Fruit fly (Drosophila melanogaster) whole organism, embryonic: ENCODE results near the gene Hrs.

Source experiments
- ATbp ChIP-seq: fragments of 200-800 bp; sonication (Bioruptor generic); optimal IDR thresholded peaks from 2 replicates; lab custom pipeline; 2017; ENCODE audit warnings: missing biosample characterization, mild to moderate bottlenecking, missing genetic modification characterization, missing genetic modification reagents
- Atf-2 ChIP-seq: fragments of 200-800 bp; sonication (Bioruptor generic); optimal IDR thresholded peaks from 2 replicates; lab custom pipeline; 2016; ENCODE audit warnings: missing biosample characterization, missing genetic modification characterization
- CG11398 ChIP-seq: fragments of 200-800 bp; sonication (Bioruptor generic); optimal IDR thresholded peaks from 2 replicates; lab custom pipeline; 2016; ENCODE audit warnings: missing biosample characterization, missing genetic modification characterization
- CG11504 ChIP-seq: fragments of 200-800 bp; sonication (Bioruptor generic); optimal IDR thresholded peaks from 3 replicates; lab custom pipeline; 2019; ENCODE audit warnings: missing biosample characterization, mild to moderate bottlenecking, missing genetic modification characterization, moderate library complexity
- CG1233 ChIP-seq: fragments of 200-800 bp; sonication (Bioruptor generic); optimal IDR thresholded peaks from 4 replicates; lab custom pipeline; 2018; ENCODE audit warnings: missing biosample characterization, mild to moderate bottlenecking, missing genetic modification characterization
- CG14014 ChIP-seq: fragments of 200-800 bp; sonication (Bioruptor generic); IDR thresholded peaks from 2 replicates; pipeline ENCODE4 v1.3.6; 2022; ENCODE audit warnings: missing biosample characterization, missing genetic modification characterization
- CG14965 ChIP-seq: fragments of 200-800 bp; sonication (Bioruptor generic); optimal IDR thresholded peaks from 2 replicates; lab custom pipeline; 2016; ENCODE audit warnings: missing biosample characterization, missing genetic modification characterization, borderline replicate concordance
- CG15269 ChIP-seq: fragments of 200-800 bp; sonication (Bioruptor generic); optimal IDR thresholded peaks from 2 replicates; lab custom pipeline; 2018; ENCODE audit warnings: missing biosample characterization, mild to moderate bottlenecking, missing genetic modification characterization, moderate library complexity
- CG16863 ChIP-seq: fragments of 200-800 bp; sonication (Bioruptor generic); optimal IDR thresholded peaks from 3 replicates; lab custom pipeline; 2016; ENCODE audit warnings: missing biosample characterization, missing genetic modification characterization
- CG2712 ChIP-seq: fragments of 200-800 bp; optimal IDR thresholded peaks from 3 replicates; lab custom pipeline; 2019; ENCODE audit warnings: missing biosample characterization, mild to moderate bottlenecking, missing genetic modification characterization, moderate library complexity
- CG2875 ChIP-seq: fragments of 200-800 bp; sonication (Bioruptor generic); optimal IDR thresholded peaks from 2 replicates; lab custom pipeline; 2017; ENCODE audit warnings: missing biosample characterization, mild to moderate bottlenecking, missing genetic modification characterization, missing genetic modification reagents
- CG30403 ChIP-seq: fragments of 200-800 bp; sonication (Bioruptor generic); optimal IDR thresholded peaks from 3 replicates; lab custom pipeline; 2016; ENCODE audit warnings: missing biosample characterization, missing genetic modification characterization
- CG3065 ChIP-seq: fragments of 200-800 bp; sonication (Bioruptor generic); optimal IDR thresholded peaks from 2 replicates; lab custom pipeline; 2016; ENCODE audit warnings: missing biosample characterization, missing genetic modification characterization
- CG4424 ChIP-seq: fragments of 200-800 bp; sonication (Bioruptor generic); optimal IDR thresholded peaks from 3 replicates; lab custom pipeline; 2016; ENCODE audit warnings: missing biosample characterization, missing genetic modification characterization
- CG4854 ChIP-seq: fragments of 200-800 bp; sonication (Bioruptor generic); optimal IDR thresholded peaks from 2 replicates; lab custom pipeline; 2016; ENCODE audit warnings: missing biosample characterization, missing genetic modification characterization, inconsistent platforms
- CG6654 ChIP-seq: fragments of 200-800 bp; sonication (Bioruptor generic); optimal IDR thresholded peaks from 2 replicates; lab custom pipeline; 2017; ENCODE audit warnings: missing biosample characterization, mild to moderate bottlenecking, missing genetic modification characterization
- CG7928 ChIP-seq: fragments of 200-800 bp; sonication (Bioruptor generic); optimal IDR thresholded peaks from 2 replicates; lab custom pipeline; 2017; ENCODE audit warnings: missing biosample characterization, mild to moderate bottlenecking, missing genetic modification characterization
- CG8290 ChIP-seq, 3 experiments: fragments of 200-800 bp; sonication (Bioruptor generic); optimal IDR thresholded peaks; 2 replicates each; lab custom pipeline; 2016 to 2019; ENCODE audit warnings: missing biosample characterization in 3 of 3, missing genetic modification characterization in 3 of 3, mild to moderate bottlenecking in 2 of 3, moderate library complexity in 1 of 3
- CHES-1-like ChIP-seq: fragments of 200-800 bp; sonication (Bioruptor generic); optimal IDR thresholded peaks from 2 replicates; lab custom pipeline; 2016; ENCODE audit warnings: missing biosample characterization, missing genetic modification characterization
- D ChIP-seq, 2 experiments: fragments of 200-800 bp in 1 of 2; fragments of >200 bp in 1 of 2; sonication (Bioruptor generic) in 1 of 2; optimal IDR thresholded peaks; 2 replicates in 1 of 2; 3 replicates in 1 of 2; lab custom pipeline; 2017; ENCODE audit warnings: mild to moderate bottlenecking in 1 of 2, missing biosample characterization in 1 of 2, missing genetic modification characterization in 1 of 2, missing genetic modification reagents in 1 of 2
- D19B ChIP-seq: fragments of 200-800 bp; sonication (Bioruptor generic); optimal IDR thresholded peaks from 2 replicates; lab custom pipeline; 2017; ENCODE audit warnings: missing biosample characterization, mild to moderate bottlenecking, missing genetic modification characterization
- ERR ChIP-seq: fragments of 200-800 bp; sonication (Bioruptor generic); optimal IDR thresholded peaks from 2 replicates; lab custom pipeline; 2016; ENCODE audit warnings: missing biosample characterization, missing genetic modification characterization
- Ets65A ChIP-seq: fragments of 200-800 bp; sonication (Bioruptor generic); peaks from one replicate; lab custom pipeline; 2016; ENCODE audit warnings: missing biosample characterization, missing genetic modification characterization
- HHEX ChIP-seq: fragments of 200-800 bp; sonication (Bioruptor generic); optimal IDR thresholded peaks from 3 replicates; lab custom pipeline; 2017; ENCODE audit warnings: missing biosample characterization, mild to moderate bottlenecking, missing genetic modification characterization, missing genetic modification reagents
- Hr51 ChIP-seq, 2 experiments: fragments of 200-800 bp; sonication (Bioruptor generic); optimal IDR thresholded peaks; 2 replicates in 1 of 2; 3 replicates in 1 of 2; lab custom pipeline; 2016 to 2018; ENCODE audit warnings: missing biosample characterization in 2 of 2, missing genetic modification characterization in 2 of 2, mild to moderate bottlenecking in 1 of 2, moderate library complexity in 1 of 2
- Lpt ChIP-seq: fragments of >200 bp; optimal IDR thresholded peaks from 2 replicates; lab custom pipeline; 2018; ENCODE audit warnings: missing biosample characterization, missing genetic modification characterization
- Mad ChIP-seq: fragments of 200-800 bp; sonication (Bioruptor generic); optimal IDR thresholded peaks from 2 replicates; lab custom pipeline; 2016; ENCODE audit warnings: missing biosample characterization, missing genetic modification characterization
- Oaz ChIP-seq: fragments of 200-800 bp; sonication (Bioruptor generic); IDR thresholded peaks from 2 replicates; pipeline ENCODE4 v1.3.6; 2022; ENCODE audit warnings: missing biosample characterization, missing genetic modification characterization
- Sox100B ChIP-seq: fragments of 200-800 bp; sonication (Bioruptor generic); optimal IDR thresholded peaks from 3 replicates; lab custom pipeline; 2018; ENCODE audit warnings: missing biosample characterization, mild to moderate bottlenecking, missing genetic modification characterization
- al ChIP-seq: fragments of 200-800 bp; sonication (Bioruptor generic); IDR thresholded peaks from 2 replicates; pipeline ENCODE4 v1.3.6; 2022; ENCODE audit warnings: missing biosample characterization, missing genetic modification characterization
- bowl ChIP-seq: fragments of 200-800 bp; sonication (Bioruptor generic); IDR thresholded peaks from 2 replicates; pipeline ENCODE4 v1.3.6; 2022; ENCODE audit warnings: missing biosample characterization, missing genetic modification characterization
- corto ChIP-seq: fragments of 200-800 bp; sonication (Bioruptor generic); optimal IDR thresholded peaks from 2 replicates; lab custom pipeline; 2016; ENCODE audit warnings: missing biosample characterization, mild to moderate bottlenecking, missing genetic modification characterization, moderate library complexity
- cwo ChIP-seq: fragments of 200-800 bp; sonication (Bioruptor generic); optimal IDR thresholded peaks from 3 replicates; lab custom pipeline; 2017; ENCODE audit warnings: missing biosample characterization, missing genetic modification characterization, mild to moderate bottlenecking, moderate library complexity, missing genetic modification reagents
- dimm ChIP-seq: fragments of 200-800 bp; sonication (Bioruptor generic); IDR thresholded peaks from 2 replicates; pipeline ENCODE4 v1.3.6; 2022; ENCODE audit warnings: missing biosample characterization, missing genetic modification characterization
- esg ChIP-seq: fragments of 200-800 bp; sonication (Bioruptor generic); conservative IDR thresholded peaks from 2 replicates; pipeline ENCODE4 v1.3.6; 2022; ENCODE audit warnings: missing biosample characterization, missing genetic modification characterization
- fd96Cb ChIP-seq: fragments of 200-800 bp; sonication (Bioruptor generic); optimal IDR thresholded peaks from 2 replicates; lab custom pipeline; 2018; ENCODE audit warnings: missing biosample characterization, mild to moderate bottlenecking, missing genetic modification characterization, moderate library complexity
- fru ChIP-seq: fragments of >200 bp; optimal IDR thresholded peaks from 2 replicates; lab custom pipeline; 2017
- gem ChIP-seq: fragments of 200-800 bp; sonication (Bioruptor generic); optimal IDR thresholded peaks from 2 replicates; lab custom pipeline; 2019; ENCODE audit warnings: missing biosample characterization, mild to moderate bottlenecking, missing genetic modification characterization, moderate library complexity
- lbe ChIP-seq: fragments of 200-800 bp; sonication (Bioruptor generic); optimal IDR thresholded peaks from 2 replicates; lab custom pipeline; 2016; ENCODE audit warnings: missing biosample characterization, mild to moderate bottlenecking, missing genetic modification characterization
- nom ChIP-seq: fragments of 200-800 bp; sonication (Bioruptor generic); optimal IDR thresholded peaks from 2 replicates; lab custom pipeline; 2017; ENCODE audit warnings: missing biosample characterization, missing genetic modification characterization, mild to moderate bottlenecking, moderate library complexity, missing genetic modification reagents
- onecut ChIP-seq: fragments of 200-800 bp; sonication (Bioruptor generic); IDR thresholded peaks from 2 replicates; pipeline ENCODE4 v1.3.6; 2022; ENCODE audit warnings: missing biosample characterization, missing genetic modification characterization
- p53 ChIP-seq: fragments of 200-800 bp; sonication (Bioruptor generic); optimal IDR thresholded peaks from 2 replicates; lab custom pipeline; 2016; ENCODE audit warnings: missing biosample characterization, missing genetic modification characterization
- pb ChIP-seq: fragments of 200-800 bp; sonication (Bioruptor generic); optimal IDR thresholded peaks from 3 replicates; lab custom pipeline; 2016; ENCODE audit warnings: missing biosample characterization, missing genetic modification characterization
- pfk ChIP-seq: fragments of 200-800 bp; sonication (Bioruptor generic); optimal IDR thresholded peaks from 2 replicates; lab custom pipeline; 2018; ENCODE audit warnings: missing biosample characterization, mild to moderate bottlenecking, missing genetic modification characterization, moderate library complexity
- pros ChIP-seq: fragments of 200-800 bp; sonication (Bioruptor generic); optimal IDR thresholded peaks from 3 replicates; lab custom pipeline; 2019; ENCODE audit warnings: missing biosample characterization, mild to moderate bottlenecking, missing genetic modification characterization, moderate library complexity
- repo ChIP-seq: fragments of 200-800 bp; sonication (Bioruptor generic); optimal IDR thresholded peaks from 2 replicates; lab custom pipeline; 2016; ENCODE audit warnings: missing biosample characterization, missing genetic modification characterization
- scrt ChIP-seq: fragments of 200-800 bp; sonication (Bioruptor generic); optimal IDR thresholded peaks from 2 replicates; lab custom pipeline; 2018; ENCODE audit warnings: missing biosample characterization, mild to moderate bottlenecking, missing genetic modification characterization, moderate library complexity
- tap ChIP-seq: fragments of 200-800 bp; optimal IDR thresholded peaks from 3 replicates; lab custom pipeline; 2019; ENCODE audit warnings: missing biosample characterization, mild to moderate bottlenecking, missing genetic modification characterization, moderate library complexity

The Hrs gene

dm6 chr2L:2752460-2753411 lies 12.9 kb downstream of the Hrs start, which contains the start of gene Pgk (continued):
- peak; percentile 56 for TF ChIP-seq CG15269 (tag; lab: Kevin White, UChicago)
- no peak for TF ChIP-seq CG30403
- TF ChIP-seq CG11504 (tag; lab: Kevin White, UChicago) = peak; percentile 88
- no peak for TF ChIP-seq esg
- peak; percentile 53 to 62 for TF ChIP-seq Hr51 (GFP tag; optimal IDR thresholded peaks at IDR 0.05; lab: Kevin White, UChicago)
- TF ChIP-seq fru = no peak
- no peak for TF ChIP-seq Mad (GFP tag; lab: Kevin White, UChicago)
- peak; percentile 19 for TF ChIP-seq CG1233 (GFP tag; lab: Kevin White, UChicago)
- no peak for TF ChIP-seq CHES-1-like (GFP tag; lab: Kevin White, UChicago)
- peak; percentile 94 for TF ChIP-seq Ets65A (GFP tag; lab: Kevin White, UChicago)
- no peak for TF ChIP-seq cwo (GFP tag; lab: Kevin White, UChicago)
- TF ChIP-seq bowl (GFP tag; lab: Robert Waterston, UW) = no peak
- peak; percentile 40 for TF ChIP-seq CG11398 (GFP tag; lab: Kevin White, UChicago)
- peak; percentile 67 for TF ChIP-seq ERR (GFP tag; lab: Kevin White, UChicago)
- TF ChIP-seq CG4424 (GFP tag; lab: Kevin White, UChicago) = peak; percentile 46
- TF ChIP-seq dimm (GFP tag; lab: Robert Waterston, UW) = no peak
- TF ChIP-seq CG4854 (GFP tag; lab: Kevin White, UChicago) = peak; percentile 3
- peak; percentile 98 for TF ChIP-seq p53 (GFP tag; lab: Kevin White, UChicago)
- peak; percentile 61 for TF ChIP-seq scrt (GFP tag; lab: Kevin White, UChicago)
- no peak for TF ChIP-seq CG14965 (GFP tag; lab: Kevin White, UChicago)
- peak; percentile 49 for TF ChIP-seq Lpt (GFP tag; lab: Kevin White, UChicago)
- peak; percentile 81 for TF ChIP-seq D (optimal IDR thresholded peaks at IDR 0.05; lab: Kevin White, UChicago)
- TF ChIP-seq D (GFP tag; optimal IDR thresholded peaks at IDR 0.05; lab: Kevin White, UChicago) = peak; percentile 23
- TF ChIP-seq tap (tag; lab: Kevin White, UChicago) = peak; percentile 14
- peak; percentile 36 for TF ChIP-seq CG2875 (GFP tag; lab: Kevin White, UChicago)
- peak; percentile 15 for TF ChIP-seq CG7928 (GFP tag; lab: Kevin White, UChicago)
- TF ChIP-seq gem (tag; lab: Kevin White, UChicago) = peak; percentile 45
- TF ChIP-seq CG2712 (tag; lab: Kevin White, UChicago) = peak; percentile 39
- peak; percentile 30 for TF ChIP-seq pfk (GFP tag; lab: Kevin White, UChicago)
- TF ChIP-seq pros = peak; percentile 68
- no peak for TF ChIP-seq CG3065 (GFP tag; lab: Kevin White, UChicago)
- peak; percentile 29 for TF ChIP-seq CG16863 (GFP tag; lab: Kevin White, UChicago)
- no peak for TF ChIP-seq CG6654 (GFP tag; lab: Kevin White, UChicago)
- no peak for TF ChIP-seq fd96Cb
- peak; percentile 55 for TF ChIP-seq HHEX
- peak; percentile 75 for TF ChIP-seq Sox100B (GFP tag; lab: Kevin White, UChicago)
- no peak for TF ChIP-seq corto (GFP tag; lab: Kevin White, UChicago)
- peak; percentile 59 for TF ChIP-seq onecut (GFP tag; lab: Robert Waterston, UW)
- no peak for TF ChIP-seq al (GFP tag; lab: Robert Waterston, UW)
- TF ChIP-seq Atf-2 = no peak
- no peak for TF ChIP-seq repo (GFP tag; lab: Kevin White, UChicago)
- peak; percentile 84 for TF ChIP-seq lbe (GFP tag; lab: Kevin White, UChicago)
- TF ChIP-seq D19B (GFP tag; lab: Kevin White, UChicago) = no peak
- peak; percentile 92 for TF ChIP-seq nom (GFP tag; lab: Kevin White, UChicago)
- TF ChIP-seq CG8290 (GFP tag; optimal IDR thresholded peaks at IDR 0.05; lab: Kevin White, UChicago) = peak; percentile 16
- peak in 1 of 2 experiments; percentile 57 for TF ChIP-seq CG8290 (tag; optimal IDR thresholded peaks at IDR 0.05; lab: Kevin White, UChicago)
- TF ChIP-seq ATbp (GFP tag; lab: Kevin White, UChicago) = no peak
- TF ChIP-seq pb = peak; percentile 1
- TF ChIP-seq CG14014 (GFP tag; lab: Robert Waterston, UW) = no peak
- TF ChIP-seq Oaz (GFP tag; lab: Robert Waterston, UW) = no peak
